Worm (Caenorhabditis elegans): ENCODE results near the gene T28A8.4.

Gene T28A8.4

DNA sequence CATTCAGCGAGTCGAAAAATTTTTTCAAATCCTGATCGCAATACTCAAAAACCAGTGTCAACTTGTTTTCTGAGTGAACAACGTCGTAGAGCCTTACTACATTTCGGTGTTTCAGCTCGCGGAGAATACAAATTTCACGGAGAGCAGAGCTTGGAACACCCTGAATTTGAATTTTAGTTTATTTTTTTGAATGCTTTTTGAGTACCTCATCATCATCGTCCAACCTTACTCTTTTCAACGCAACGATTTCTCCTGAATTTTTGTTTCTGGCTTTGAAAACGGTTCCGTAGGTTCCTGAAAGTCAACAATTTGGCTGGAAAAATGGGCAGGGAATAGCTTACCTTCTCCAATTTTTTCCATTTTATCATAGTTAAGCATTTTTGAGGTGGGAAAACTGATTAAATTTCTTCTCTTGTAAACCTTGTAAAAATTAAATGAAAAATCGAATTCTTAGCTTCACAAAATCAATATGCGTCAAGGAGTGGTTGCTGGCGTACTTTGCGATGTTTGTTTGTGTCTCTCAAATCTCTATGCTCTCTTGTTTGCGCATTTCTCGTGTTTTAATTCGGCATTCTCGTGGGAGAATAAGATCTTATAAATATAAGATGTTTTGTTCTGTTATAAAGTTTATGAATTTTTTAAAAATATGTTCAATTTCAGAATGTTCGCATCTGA, 37.4 kb upstream of the T28A8.4 start, which contains the start of gene cdk-5:
cdk-5 (minus strand) TSS at position 425 of the 675 bp plus-strand sequence.
- TF ChIP-seq unc-42 (tag; optimal IDR thresholded peaks at IDR 0.05) (peak; percentile 75), pax-1 (tag; optimal IDR thresholded peaks at IDR 0.05) (peak; percentile 70), ceh-30 (tag; optimal IDR thresholded peaks at IDR 0.05) (peak; percentile 60), ceh-31 (tag; optimal IDR thresholded peaks at IDR 0.05) (peak; percentile 29), dve-1 (tag; optimal IDR thresholded peaks at IDR 0.05) (peak; percentile 58), eyg-1 (tag; optimal IDR thresholded peaks at IDR 0.05) (no peak), hlh-15 (tag; optimal IDR thresholded peaks at IDR 0.05) (no peak), odd-2 (tag; optimal IDR thresholded peaks at IDR 0.05) (no peak), nfya-1 (tag; optimal IDR thresholded peaks at IDR 0.05) (peak; percentile 88), unc-55 (GFP tag; optimal IDR thresholded peaks at IDR 0.05) (peak; percentile 29), ceh-48 (tag; optimal IDR thresholded peaks at IDR 0.05) (peak; percentile 69)

DNA sequence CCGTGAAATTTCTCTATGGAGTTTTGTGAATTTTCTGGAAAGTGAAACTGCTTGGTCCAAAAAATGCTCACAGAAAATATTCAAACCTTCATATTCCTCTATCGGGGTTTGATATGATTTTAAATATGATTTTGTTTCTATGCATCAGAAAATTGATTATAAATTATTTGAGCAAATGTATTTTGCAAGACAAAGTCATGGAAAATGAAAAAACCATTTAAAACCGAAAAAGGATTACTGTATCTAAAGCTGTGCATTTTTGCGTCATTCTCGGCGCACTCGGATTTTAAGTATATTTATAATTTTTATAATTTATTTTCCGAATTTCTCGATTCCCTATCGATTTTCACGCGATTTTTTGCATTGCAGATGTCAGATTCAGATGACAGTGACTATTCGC, 32.0 kb upstream of the T28A8.4 start, which contains the start of gene pssy-2:
pssy-2 (plus strand) TSS at position 301 of the 400 bp plus-strand sequence.
- TF ChIP-seq ztf-16 (tag; optimal IDR thresholded peaks at IDR 0.05) (no peak), ceh-14 (tag; optimal IDR thresholded peaks at IDR 0.05) (no peak), hlh-13 (GFP tag; optimal IDR thresholded peaks at IDR 0.05) (no peak), lin-11 (tag; optimal IDR thresholded peaks at IDR 0.05) (no peak), ceh-24 (tag; optimal IDR thresholded peaks at IDR 0.05) (no peak), unc-42 (tag; optimal IDR thresholded peaks at IDR 0.05) (no peak), ama-1 (optimal IDR thresholded peaks at IDR 0.05) (no peak), odd-2 (tag; optimal IDR thresholded peaks at IDR 0.05) (no peak), rnt-1 (tag; optimal IDR thresholded peaks at IDR 0.05) (no peak), ceh-34 (tag; optimal IDR thresholded peaks at IDR 0.05) (no peak), ttx-3 (tag; optimal IDR thresholded peaks at IDR 0.05) (no peak), dmd-4 (tag; optimal IDR thresholded peaks at IDR 0.05; ENCODE audit: borderline replicate concordance) (no peak), hlh-8 (tag; optimal IDR thresholded peaks at IDR 0.05) (no peak), pros-1 (tag; optimal IDR thresholded peaks at IDR 0.05) (no peak), lim-6 (tag; optimal IDR thresholded peaks at IDR 0.05) (no peak), ceh-19 (GFP tag; optimal IDR thresholded peaks at IDR 0.05) (no peak)

DNA sequence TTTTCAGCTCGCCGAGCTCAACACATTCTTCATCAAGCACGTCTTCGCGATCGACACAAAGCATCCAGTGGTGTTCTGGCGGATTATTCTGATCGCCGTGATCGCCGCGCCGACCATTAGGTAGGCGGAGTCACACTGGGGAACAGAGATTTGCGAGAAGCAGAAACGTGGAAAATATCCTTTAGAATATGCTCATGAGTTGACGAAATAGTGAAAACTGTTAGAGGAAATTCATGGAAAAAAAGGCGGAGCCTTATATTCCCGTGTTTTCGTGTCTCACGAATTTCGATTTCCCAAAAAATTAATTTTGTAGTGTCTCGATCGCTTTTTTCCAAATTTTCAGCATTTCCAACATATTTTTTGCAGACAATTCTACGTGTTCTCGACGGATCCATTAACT, 29.0 kb upstream of the T28A8.4 start:
- no peak for TF ChIP-seq hlh-30 (tag; optimal IDR thresholded peaks at IDR 0.05; ENCODE audit: insufficient read depth)
- no peak for TF ChIP-seq ceh-18 (tag; optimal IDR thresholded peaks at IDR 0.05)
- no peak for TF ChIP-seq ceh-48 (tag; optimal IDR thresholded peaks at IDR 0.05)
- no peak for TF ChIP-seq pha-4 (tag; optimal IDR thresholded peaks at IDR 0.05)
- TF ChIP-seq ceh-14 (tag; optimal IDR thresholded peaks at IDR 0.05): peak; percentile 29
- TF ChIP-seq pag-3 (tag; optimal IDR thresholded peaks at IDR 0.05; ENCODE audit: borderline replicate concordance): no peak
- TF ChIP-seq hlh-8 (tag; optimal IDR thresholded peaks at IDR 0.05): peak; percentile 44
- TF ChIP-seq ceh-6 (GFP tag; optimal IDR thresholded peaks at IDR 0.05): peak; percentile 13
- peak; percentile 85 for TF ChIP-seq tbx-7 (tag; optimal IDR thresholded peaks at IDR 0.05)
- peak; percentile 84 for TF ChIP-seq ceh-31 (tag; optimal IDR thresholded peaks at IDR 0.05)
- peak; percentile 57 for TF ChIP-seq fax-1 (tag; optimal IDR thresholded peaks at IDR 0.05)
- no peak for TF ChIP-seq C38D4.7 (GFP tag; optimal IDR thresholded peaks at IDR 0.05)
- no peak for TF ChIP-seq ama-1 (optimal IDR thresholded peaks at IDR 0.05)
- peak; percentile 71 for TF ChIP-seq ceh-2 (tag; optimal IDR thresholded peaks at IDR 0.05)
- TF ChIP-seq elt-2 (tag; optimal IDR thresholded peaks at IDR 0.05): peak; percentile 59
- no peak for TF ChIP-seq K02D7.2 (tag; optimal IDR thresholded peaks at IDR 0.05)
- no peak for TF ChIP-seq ttx-3 (tag; optimal IDR thresholded peaks at IDR 0.05)
- peak; percentile 81 for TF ChIP-seq tbx-2 (tag; optimal IDR thresholded peaks at IDR 0.05)
- peak; percentile 47 for TF ChIP-seq ref-2 (tag; optimal IDR thresholded peaks at IDR 0.05)
- TF ChIP-seq sox-4 (tag; optimal IDR thresholded peaks at IDR 0.05): no peak
- TF ChIP-seq ztf-16 (tag; optimal IDR thresholded peaks at IDR 0.05): no peak
- TF ChIP-seq rnt-1 (tag; optimal IDR thresholded peaks at IDR 0.05): peak; percentile 43
- no peak for TF ChIP-seq eyg-1 (tag; optimal IDR thresholded peaks at IDR 0.05)
- TF ChIP-seq ceh-45 (GFP tag; IDR thresholded peaks at IDR 0.05): no peak
- no peak for TF ChIP-seq pha-2 (tag; optimal IDR thresholded peaks at IDR 0.05)
- peak; percentile 32 for TF ChIP-seq ets-4 (tag; optimal IDR thresholded peaks at IDR 0.05)
- peak; percentile 49 for TF ChIP-seq fkh-6 (tag; optimal IDR thresholded peaks at IDR 0.05)
- TF ChIP-seq pat-9 (tag; optimal IDR thresholded peaks at IDR 0.05): no peak
- no peak for TF ChIP-seq fkh-10 (GFP tag; optimal IDR thresholded peaks at IDR 0.05)
- no peak for TF ChIP-seq lin-11 (tag; optimal IDR thresholded peaks at IDR 0.05)
- TF ChIP-seq ahr-1 (tag; optimal IDR thresholded peaks at IDR 0.05): peak; percentile 28
- no peak for TF ChIP-seq che-1 (tag; optimal IDR thresholded peaks at IDR 0.05)
- TF ChIP-seq C08G9.2 (tag; optimal IDR thresholded peaks at IDR 0.05): peak; percentile 79

All from whole organism, late embryonic.